Fruit fly (Drosophila melanogaster): Measurements from ENCODE around the gene CG33160.

- TF ChIP-seq Ets98B (GFP tag; IDR thresholded peaks at IDR 0.05) (no peak), Pif1A (GFP tag; optimal IDR thresholded peaks at IDR 0.05) (no peak), fd96Ca (GFP tag; IDR thresholded peaks at IDR 0.05) (no peak), CG15710 (tag; optimal IDR thresholded peaks at IDR 0.05) (no peak), EcR (GFP tag; optimal IDR thresholded peaks at IDR 0.05) (no peak), CG14655 (GFP tag; optimal IDR thresholded peaks at IDR 0.05) (no peak), Pif1B (GFP tag; optimal IDR thresholded peaks at IDR 0.05) (no peak), CG34367 (tag; optimal IDR thresholded peaks at IDR 0.05) (no peak)
These were observed 814 bp downstream of the CG33160 start, which contains the start of gene CG32277 for dm6 chr3L:3205349-3205748.
